Worm (Caenorhabditis elegans) whole organism, L4 larva: ENCODE measurements around the gene taf-3.

Experiments used
- T26A8.4 ChIP-seq: fragments of 200-800 bp; sonication (Bioruptor generic); IDR thresholded peaks from 2 replicates; pipeline ENCODE4 v1.3.6; 2022; ENCODE audit warnings: missing genetic modification characterization, missing compliant biosample characterization
- Y75B8A.6 ChIP-seq: fragments of 200-800 bp; sonication (Bioruptor generic); IDR thresholded peaks from 2 replicates; pipeline ENCODE4 v1.3.6; 2022; ENCODE audit warnings: missing genetic modification reagents, missing genetic modification characterization, missing compliant biosample characterization
- aly-2 ChIP-seq: sonication (generic microtip); optimal IDR thresholded peaks from 2 replicates; lab custom pipeline; 2018; ENCODE audit warnings: missing biosample characterization, missing genetic modification characterization
- ama-1 ChIP-seq: fragments of 150-350 bp; optimal IDR thresholded peaks from 2 replicates; lab custom pipeline; 2014; ENCODE audit warnings: inconsistent platforms, mixed read lengths
- attf-4 ChIP-seq: sonication (generic microtip); optimal IDR thresholded peaks from 3 replicates; lab custom pipeline; 2017; ENCODE audit warnings: missing biosample characterization, missing genetic modification characterization
- ceh-28 ChIP-seq: fragments of 150-350 bp; optimal IDR thresholded peaks from 2 replicates; lab custom pipeline; 2014; ENCODE audit warnings: missing biosample characterization, missing genetic modification reagents, missing genetic modification characterization
- ceh-62 ChIP-seq: sonication (generic microtip); optimal IDR thresholded peaks from 2 replicates; lab custom pipeline; 2017; ENCODE audit warnings: missing biosample characterization, missing genetic modification characterization
- ceh-82 ChIP-seq: sonication (generic microtip); optimal IDR thresholded peaks from 2 replicates; lab custom pipeline; 2017; ENCODE audit warnings: missing biosample characterization, missing genetic modification characterization
- ces-1 ChIP-seq: fragments of 150-350 bp; sonication (generic microtip); optimal IDR thresholded peaks from 4 replicates; lab custom pipeline; 2014; ENCODE audit warnings: missing biosample characterization, missing genetic modification reagents, missing genetic modification characterization
- cey-2 ChIP-seq: sonication (generic microtip); optimal IDR thresholded peaks from 3 replicates; lab custom pipeline; 2017; ENCODE audit warnings: missing genetic modification characterization, mild to moderate bottlenecking, missing compliant biosample characterization, antibody characterized with exemption, borderline replicate concordance; ENCODE audit not compliant: insufficient read depth
- daf-19 ChIP-seq: fragments of 200-800 bp; sonication (Bioruptor generic); conservative IDR thresholded peaks from 2 replicates; pipeline ENCODE4 v1.3.6; 2022; ENCODE audit warnings: missing genetic modification characterization, missing compliant biosample characterization
- duxl-1 ChIP-seq: sonication (generic microtip); optimal IDR thresholded peaks from 2 replicates; lab custom pipeline; 2016; ENCODE audit warnings: mild to moderate bottlenecking, missing genetic modification characterization, moderate library complexity, missing compliant biosample characterization; ENCODE audit not compliant: poor library complexity
- egl-27 ChIP-seq: sonication (generic microtip); optimal IDR thresholded peaks from 3 replicates; lab custom pipeline; 2017; ENCODE audit warnings: missing biosample characterization, missing genetic modification reagents, missing genetic modification characterization
- egl-43 ChIP-seq: fragments of 200-800 bp; sonication (Bioruptor generic); IDR thresholded peaks from 2 replicates; pipeline ENCODE4 v1.3.6; 2022; ENCODE audit warnings: missing genetic modification reagents, missing genetic modification characterization, missing compliant biosample characterization
- fkh-10 ChIP-seq: fragments of 150-350 bp; optimal IDR thresholded peaks from 2 replicates; lab custom pipeline; 2014; ENCODE audit warnings: missing biosample characterization, missing genetic modification reagents, missing genetic modification characterization
- fos-1 ChIP-seq: fragments of 150-350 bp; optimal IDR thresholded peaks from 2 replicates; lab custom pipeline; 2014; ENCODE audit warnings: missing biosample characterization, missing genetic modification characterization
- gei-8 ChIP-seq: fragments of 200-800 bp; sonication (Bioruptor generic); optimal IDR thresholded peaks from 2 replicates; lab custom pipeline; 2018; ENCODE audit warnings: mild to moderate bottlenecking, missing genetic modification characterization, missing compliant biosample characterization
- lin-29 ChIP-seq: fragments of 200-800 bp; sonication (Bioruptor generic); IDR thresholded peaks from 2 replicates; pipeline ENCODE4 v1.3.6; 2022; ENCODE audit warnings: missing genetic modification reagents, missing genetic modification characterization, missing compliant biosample characterization
- lin-38 ChIP-seq: fragments of 200-800 bp; sonication (Bioruptor generic); IDR thresholded peaks from 2 replicates; pipeline ENCODE4 v1.3.6; 2022; ENCODE audit warnings: missing genetic modification reagents, missing genetic modification characterization, missing compliant biosample characterization
- madf-9 ChIP-seq: fragments of 200-800 bp; sonication (Bioruptor generic); conservative IDR thresholded peaks from 2 replicates; pipeline ENCODE4 v1.3.6; 2022; ENCODE audit warnings: missing genetic modification reagents, missing genetic modification characterization, missing compliant biosample characterization
- mdt-29 ChIP-seq: fragments of 200-800 bp; sonication (Bioruptor generic); IDR thresholded peaks from 2 replicates; pipeline ENCODE4 v1.3.6; 2022; ENCODE audit warnings: missing genetic modification reagents, missing genetic modification characterization, missing compliant biosample characterization
- mes-2 ChIP-seq: sonication (generic microtip); optimal IDR thresholded peaks from 2 replicates; lab custom pipeline; 2016; ENCODE audit warnings: missing genotype, mild to moderate bottlenecking, missing genetic modification characterization, missing compliant biosample characterization; ENCODE audit not compliant: poor library complexity, severe bottlenecking
- nhr-10 ChIP-seq: fragments of 150-350 bp; optimal IDR thresholded peaks from 2 replicates; lab custom pipeline; 2014; ENCODE audit warnings: missing biosample characterization, missing genetic modification characterization
- nhr-11 ChIP-seq: fragments of 150-350 bp; optimal IDR thresholded peaks from 2 replicates; lab custom pipeline; 2014; ENCODE audit warnings: missing biosample characterization, missing genetic modification characterization
- nhr-111 ChIP-seq: fragments of 200-800 bp; sonication (Bioruptor generic); optimal IDR thresholded peaks from 2 replicates; lab custom pipeline; 2018; ENCODE audit warnings: mild to moderate bottlenecking, missing genetic modification characterization, missing compliant biosample characterization
- nhr-25 ChIP-seq: sonication (generic microtip); optimal IDR thresholded peaks from 2 replicates; lab custom pipeline; 2017; ENCODE audit warnings: missing genetic modification characterization, mild to moderate bottlenecking, missing compliant biosample characterization, antibody characterized with exemption, moderate library complexity, borderline replicate concordance; ENCODE audit not compliant: insufficient read depth
- nhr-41 ChIP-seq: fragments of 200-800 bp; sonication (Bioruptor generic); IDR thresholded peaks from 2 replicates; pipeline ENCODE4 v1.3.6; 2022; ENCODE audit warnings: missing genetic modification reagents, missing genetic modification characterization, missing compliant biosample characterization
- nhr-48 ChIP-seq: sonication (generic microtip); optimal IDR thresholded peaks from 2 replicates; lab custom pipeline; 2016; ENCODE audit warnings: mild to moderate bottlenecking, missing genetic modification characterization, missing compliant biosample characterization
- nhr-6 ChIP-seq: fragments of 150-350 bp; optimal IDR thresholded peaks from 2 replicates; lab custom pipeline; 2014; ENCODE audit warnings: missing biosample characterization, missing genetic modification characterization
- pha-4 ChIP-seq, 2 experiments: fragments of 150-350 bp in 1 of 2; fragments of 200-800 bp in 1 of 2; sonication (Bioruptor generic) in 1 of 2; IDR thresholded peaks in 1 of 2; optimal IDR thresholded peaks in 1 of 2; 2 replicates each; pipeline versions ENCODE4 v1.3.6 to Lab custom; 2014 to 2022; ENCODE audit warnings: missing genetic modification characterization in 2 of 2, missing genetic modification reagents in 2 of 2, missing biosample characterization in 1 of 2, missing compliant biosample characterization in 1 of 2
- rbr-2 ChIP-seq: sonication (generic microtip); optimal IDR thresholded peaks from 2 replicates; lab custom pipeline; 2016; ENCODE audit warnings: missing genotype, missing genetic modification characterization, missing compliant biosample characterization
- sdz-12 ChIP-seq: fragments of 200-800 bp; sonication (Bioruptor generic); optimal IDR thresholded peaks from 2 replicates; lab custom pipeline; 2018; ENCODE audit warnings: mild to moderate bottlenecking, missing genetic modification characterization, missing compliant biosample characterization
- set-16 ChIP-seq: fragments of 200-800 bp; sonication (Bioruptor generic); IDR thresholded peaks from 2 replicates; pipeline ENCODE4 v1.3.6; 2022; ENCODE audit warnings: missing genetic modification reagents, missing genetic modification characterization, missing compliant biosample characterization
- snpc-1.2 ChIP-seq: fragments of 200-800 bp; sonication (Bioruptor generic); IDR thresholded peaks from 2 replicates; pipeline ENCODE4 v1.3.6; 2022; ENCODE audit warnings: missing genetic modification reagents, missing genetic modification characterization, missing compliant biosample characterization
- snpc-4 ChIP-seq: fragments of 150-350 bp; optimal IDR thresholded peaks from 2 replicates; lab custom pipeline; 2014; ENCODE audit warnings: missing biosample characterization, missing genetic modification characterization
- spr-3 ChIP-seq: fragments of 200-800 bp; sonication (Bioruptor generic); optimal IDR thresholded peaks from 2 replicates; lab custom pipeline; 2018; ENCODE audit warnings: mild to moderate bottlenecking, missing genetic modification characterization, missing compliant biosample characterization
- unc-130 ChIP-seq: sonication (generic microtip); optimal IDR thresholded peaks from 2 replicates; lab custom pipeline; 2016; ENCODE audit warnings: missing genetic modification reagents, missing genetic modification characterization, missing compliant biosample characterization
- unc-39 ChIP-seq: sonication (generic microtip); optimal IDR thresholded peaks from 2 replicates; lab custom pipeline; 2017; ENCODE audit warnings: missing biosample characterization, missing genetic modification characterization
- vab-7 ChIP-seq: fragments of 200-800 bp; sonication (Bioruptor generic); IDR thresholded peaks from 2 replicates; pipeline ENCODE4 v1.3.6; 2022; ENCODE audit warnings: missing genetic modification reagents, missing genetic modification characterization, missing compliant biosample characterization
- zag-1 ChIP-seq: fragments of 150-350 bp; optimal IDR thresholded peaks from 2 replicates; lab custom pipeline; 2014; ENCODE audit warnings: missing biosample characterization, missing genetic modification characterization
- zip-11 ChIP-seq: fragments of 200-800 bp; sonication (Bioruptor generic); IDR thresholded peaks from 2 replicates; pipeline ENCODE4 v1.3.6; 2022; ENCODE audit warnings: missing genetic modification characterization, missing compliant biosample characterization

The taf-3 gene

DNA sequence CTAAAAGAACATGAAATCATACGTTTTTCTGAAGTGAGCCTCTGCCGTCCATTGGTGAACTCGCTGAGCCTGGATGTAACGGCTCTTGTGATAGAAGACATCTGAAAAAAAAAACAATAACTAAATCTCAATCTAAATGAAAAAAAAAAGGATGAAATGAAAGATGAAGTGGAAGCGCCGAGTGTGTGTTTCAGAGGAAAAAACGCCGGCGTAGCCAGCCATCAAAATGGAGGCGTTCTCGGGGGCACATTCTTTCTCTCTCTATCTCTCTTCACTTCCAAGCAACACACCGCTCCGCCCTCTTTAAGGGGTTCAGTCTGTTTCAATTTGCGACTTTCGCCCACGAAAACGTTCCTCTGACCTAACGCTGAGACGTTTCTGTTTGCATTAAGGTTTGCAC, 14.6 kb upstream of the taf-3 start, which contains the start of gene T01B4.3:
T01B4.3 (minus strand) TSS at position 101 of the 400 bp plus-strand sequence.
- TF ChIP-seq unc-130 (GFP tag; lab: Kevin White, UChicago) (no peak), nhr-41 (GFP tag; lab: Robert Waterston, UW) (no peak), daf-19 (GFP tag; lab: Robert Waterston, UW) (no peak), sdz-12 (GFP tag; lab: Kevin White, UChicago) (no peak), set-16 (GFP tag; lab: Robert Waterston, UW) (no peak)

DNA sequence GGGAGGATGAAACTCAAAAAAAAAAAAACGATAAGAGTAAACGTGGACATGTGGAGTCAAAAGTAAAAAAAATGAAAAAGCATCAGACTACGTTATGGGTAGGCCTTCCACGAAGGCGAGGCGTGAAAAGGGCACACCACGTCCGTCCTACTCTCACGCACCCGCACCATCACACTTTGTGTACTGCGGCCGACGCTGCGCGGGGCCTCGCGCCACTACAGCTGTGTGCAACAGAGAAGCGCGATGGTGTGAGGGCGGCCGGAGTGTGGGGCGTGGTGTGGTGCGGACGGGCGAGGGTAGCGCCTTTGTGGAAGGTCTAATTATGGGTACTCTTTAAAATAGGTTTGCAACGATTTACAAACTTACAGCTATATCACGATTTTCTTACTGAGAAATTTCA, 14.0 kb upstream of the taf-3 start:
- TF ChIP-seq set-16 (GFP tag; lab: Robert Waterston, UW) (peak; percentile 85), fkh-10 (no peak), egl-43 (GFP tag; lab: Robert Waterston, UW) (peak; percentile 64; the same call in 1 of the 2 replicates), snpc-4 (tag; lab: Kevin White, UChicago) (no peak), snpc-1.2 (GFP tag; lab: Robert Waterston, UW) (no peak)

DNA sequence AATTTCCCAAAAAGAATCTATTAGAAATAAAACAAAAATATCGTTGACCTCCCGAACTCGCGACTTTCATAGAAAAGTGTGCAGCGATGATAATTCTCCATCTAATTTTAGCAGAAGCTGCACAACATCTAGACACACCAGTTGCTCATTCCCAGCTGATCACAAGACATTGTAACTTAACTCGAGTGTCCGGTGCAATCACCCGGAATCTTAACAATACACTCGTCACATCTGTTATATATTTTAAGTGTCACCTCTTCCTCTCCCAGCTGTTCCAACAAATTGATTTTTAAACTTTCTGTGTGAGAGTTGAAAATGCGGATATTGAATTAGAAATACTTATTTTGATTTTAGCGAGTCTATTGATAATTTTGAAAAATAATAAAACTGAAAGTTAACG, 10.9 kb upstream of the taf-3 start:
- TF ChIP-seq sdz-12 (GFP tag; lab: Kevin White, UChicago) = no peak
- TF ChIP-seq lin-29 (GFP tag; lab: Robert Waterston, UW) = no peak
- TF ChIP-seq nhr-6 (tag; lab: Kevin White, UChicago) = no peak
- no peak for TF ChIP-seq lin-38 (GFP tag; lab: Robert Waterston, UW)
- TF ChIP-seq daf-19 (GFP tag; lab: Robert Waterston, UW) = no peak
- TF ChIP-seq ceh-82 (tag; lab: Kevin White, UChicago) = no peak
- TF ChIP-seq nhr-111 (GFP tag; lab: Kevin White, UChicago) = no peak
- no peak for TF ChIP-seq spr-3
- TF ChIP-seq duxl-1 = no peak
- TF ChIP-seq ceh-62 (tag; lab: Kevin White, UChicago) = no peak
- no peak for TF ChIP-seq unc-130 (GFP tag; lab: Kevin White, UChicago)
- no peak for TF ChIP-seq vab-7 (GFP tag; lab: Robert Waterston, UW)
- no peak for TF ChIP-seq nhr-10 (tag; lab: Kevin White, UChicago)
- no peak for TF ChIP-seq fos-1 (tag; lab: Kevin White, UChicago)
- TF ChIP-seq mdt-29 (GFP tag; lab: Robert Waterston, UW) = no peak
- TF ChIP-seq ama-1 = no peak

DNA sequence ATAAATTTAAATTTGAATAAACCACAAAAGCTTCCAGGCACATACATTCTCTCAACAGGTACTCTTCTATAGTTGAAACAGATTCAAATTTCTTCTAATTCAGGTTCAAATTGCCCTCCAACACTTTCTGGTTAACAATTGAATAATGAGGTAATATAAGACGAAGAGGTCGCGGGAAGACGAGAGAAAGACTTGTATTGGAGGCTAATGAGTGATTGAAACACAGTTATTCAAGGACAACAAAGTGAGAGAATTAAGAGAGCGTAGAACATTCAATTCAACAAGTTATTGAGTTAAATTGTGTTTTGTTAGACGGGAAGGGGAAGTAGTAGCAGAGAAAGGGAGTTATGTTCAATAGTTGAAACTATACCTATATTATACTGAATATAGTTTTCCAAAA, 10.4 kb upstream of the taf-3 start:
- TF ChIP-seq attf-4 (no peak), madf-9 (GFP tag; lab: Robert Waterston, UW) (no peak), daf-19 (GFP tag; lab: Robert Waterston, UW) (no peak), rbr-2 (tag; lab: Kevin White, UChicago) (no peak), mes-2 (tag; lab: Kevin White, UChicago) (no peak), ces-1 (GFP tag; lab: Kevin White, UChicago) (peak; percentile 48), unc-130 (GFP tag; lab: Kevin White, UChicago) (no peak), aly-2 (tag; lab: Kevin White, UChicago) (no peak), lin-38 (GFP tag; lab: Robert Waterston, UW) (no peak)

DNA sequence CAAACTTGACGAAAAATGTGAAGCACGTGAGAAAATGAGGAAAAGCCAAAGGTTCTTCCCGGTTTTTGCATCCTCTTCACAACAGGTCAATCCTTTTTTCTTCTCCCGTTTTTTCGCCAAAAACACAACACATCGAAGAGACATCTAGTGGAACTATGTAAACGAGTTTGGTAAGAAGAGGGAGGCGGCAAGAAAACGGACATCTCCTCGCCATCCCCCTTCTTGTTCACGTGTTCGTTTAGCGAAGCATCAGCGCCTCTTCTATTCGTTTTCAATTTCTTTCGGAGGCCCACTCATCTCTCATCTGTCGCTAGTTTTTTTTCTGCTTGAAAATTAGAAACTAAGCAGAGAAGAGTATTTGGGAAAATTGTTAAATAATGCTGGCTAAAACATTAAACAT, 8.0 kb upstream of the taf-3 start:
- TF ChIP-seq zip-11 (GFP tag; lab: Robert Waterston, UW) (no peak), ama-1 (no peak), pha-4 (GFP tag; IDR thresholded peaks at IDR 0.05; lab: Robert Waterston, UW) (no peak), pha-4 (tag; optimal IDR thresholded peaks at IDR 0.05; lab: Kevin White, UChicago) (no peak), egl-43 (GFP tag; lab: Robert Waterston, UW) (no peak), cey-2 (no peak), T26A8.4 (GFP tag; lab: Robert Waterston, UW) (no peak), nhr-111 (GFP tag; lab: Kevin White, UChicago) (no peak), Y75B8A.6 (GFP tag; lab: Robert Waterston, UW) (no peak), nhr-48 (tag; lab: Kevin White, UChicago) (peak; percentile 34), unc-130 (GFP tag; lab: Kevin White, UChicago) (no peak), zag-1 (tag; lab: Kevin White, UChicago) (no peak), gei-8 (no peak), rbr-2 (tag; lab: Kevin White, UChicago) (no peak), egl-27 (tag; lab: Kevin White, UChicago) (no peak), unc-39 (tag; lab: Kevin White, UChicago) (no peak), nhr-25 (tag; lab: Kevin White, UChicago) (no peak), aly-2 (tag; lab: Kevin White, UChicago) (no peak), duxl-1 (no peak), mdt-29 (GFP tag; lab: Robert Waterston, UW) (no peak), nhr-11 (tag; lab: Kevin White, UChicago) (no peak), ceh-28 (tag; lab: Kevin White, UChicago) (no peak)
